Worm (Caenorhabditis elegans): ENCODE measurements around the gene C05A2.4.

C05A2.4 gene

DNA sequence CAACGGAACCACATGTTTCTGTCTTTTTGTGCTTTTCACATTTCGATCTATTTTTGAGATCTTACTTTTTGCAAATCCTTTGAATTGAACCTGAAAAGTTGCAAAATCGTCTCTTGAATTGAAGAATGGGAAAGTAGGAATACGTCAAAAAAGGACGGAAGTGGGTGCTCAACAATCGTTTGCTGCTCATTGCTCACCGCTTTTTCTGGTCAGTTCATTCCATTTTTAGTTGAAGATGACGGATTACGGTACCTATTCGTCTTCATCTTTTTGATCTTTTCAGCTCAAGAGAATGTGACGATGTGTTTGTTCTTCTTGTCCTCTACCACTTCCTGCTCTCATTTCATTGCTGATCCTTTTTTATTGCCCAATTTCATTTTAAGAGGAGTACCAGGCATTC lies at the start of gene C05A2.4:
TSS of gene C05A2.4 (plus strand) at position 301 of the 400 bp plus-strand sequence.
- no peak for TF ChIP-seq unc-62 (GFP tag; optimal IDR thresholded peaks at IDR 0.05)

- no peak for TF ChIP-seq unc-62 (GFP tag; optimal IDR thresholded peaks at IDR 0.05)
Observed at ce11 chrV:10647043-10647611, 48.2 kb upstream of the C05A2.4 start, which contains the start of the genes C32C4.3 and C32C4.16. Gene C32C4.3, minus strand, starts transcription at chrV:10647143. Gene C32C4.16, plus strand, starts transcription at chrV:10647561.

DNA sequence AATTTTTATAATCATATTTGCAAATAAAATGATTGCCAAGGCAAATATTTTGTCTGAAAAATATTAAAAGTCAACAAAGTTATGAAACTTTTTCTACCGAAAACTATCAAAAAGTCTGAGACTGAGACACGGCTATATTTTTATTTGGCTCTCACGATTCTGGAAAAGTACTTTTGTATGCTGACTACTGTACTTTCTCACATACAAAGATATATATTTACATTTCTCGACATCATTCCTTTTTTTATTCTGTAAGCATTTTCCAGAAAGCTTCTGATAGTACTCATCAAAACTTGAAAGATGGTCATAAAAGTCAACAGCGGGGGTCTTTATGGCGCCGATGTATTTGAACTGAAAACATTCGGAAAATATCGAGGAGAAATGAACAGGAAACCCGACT lies 47.1 kb upstream of the C05A2.4 start, which contains the start of gene aqp-6:
TSS of gene aqp-6 (plus strand) at position 301 of the 400 bp plus-strand sequence.
- TF ChIP-seq unc-62 (GFP tag; optimal IDR thresholded peaks at IDR 0.05) = no peak

ce11 chrV:10654165-10654564 lies 41.1 kb upstream of the C05A2.4 start, which contains the start of gene ugt-35:
Gene ugt-35, minus strand, starts transcription at chrV:10654265.
- TF ChIP-seq unc-62 (GFP tag; optimal IDR thresholded peaks at IDR 0.05) = no peak

ce11 chrV:10656958-10657357 lies 38.3 kb upstream of the C05A2.4 start, which contains the start of gene ugt-34:
Gene ugt-34, minus strand, starts transcription at chrV:10656978.
- no peak for TF ChIP-seq unc-62 (GFP tag; optimal IDR thresholded peaks at IDR 0.05)

DNA sequence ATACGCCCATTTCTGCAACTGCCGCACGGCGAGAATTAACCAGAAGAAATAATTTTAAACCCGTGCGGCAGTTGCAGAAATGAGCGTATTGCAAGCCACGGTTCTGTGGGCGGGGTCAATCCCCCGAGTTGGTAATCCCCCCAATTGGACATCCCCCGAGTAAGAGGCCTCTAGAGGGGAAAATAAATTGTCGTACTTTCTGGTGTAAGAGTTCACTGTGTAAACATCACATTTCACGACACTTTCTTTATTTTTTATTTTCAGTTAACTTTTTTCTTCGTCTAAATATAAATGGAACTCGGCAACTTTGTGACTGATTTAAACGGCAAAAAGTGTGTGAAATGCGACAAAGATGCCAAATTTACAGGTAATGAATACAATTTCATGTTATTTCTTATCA lies 37.3 kb upstream of the C05A2.4 start, which contains the start of gene tut-2:
TSS of gene tut-2 (plus strand) at position 277 of the 400 bp plus-strand sequence.
- no peak for TF ChIP-seq unc-62 (GFP tag; optimal IDR thresholded peaks at IDR 0.05)

- TF ChIP-seq unc-62 (GFP tag; optimal IDR thresholded peaks at IDR 0.05) = no peak
Observed at ce11 chrV:10659343-10659742, 35.9 kb upstream of the C05A2.4 start.

DNA sequence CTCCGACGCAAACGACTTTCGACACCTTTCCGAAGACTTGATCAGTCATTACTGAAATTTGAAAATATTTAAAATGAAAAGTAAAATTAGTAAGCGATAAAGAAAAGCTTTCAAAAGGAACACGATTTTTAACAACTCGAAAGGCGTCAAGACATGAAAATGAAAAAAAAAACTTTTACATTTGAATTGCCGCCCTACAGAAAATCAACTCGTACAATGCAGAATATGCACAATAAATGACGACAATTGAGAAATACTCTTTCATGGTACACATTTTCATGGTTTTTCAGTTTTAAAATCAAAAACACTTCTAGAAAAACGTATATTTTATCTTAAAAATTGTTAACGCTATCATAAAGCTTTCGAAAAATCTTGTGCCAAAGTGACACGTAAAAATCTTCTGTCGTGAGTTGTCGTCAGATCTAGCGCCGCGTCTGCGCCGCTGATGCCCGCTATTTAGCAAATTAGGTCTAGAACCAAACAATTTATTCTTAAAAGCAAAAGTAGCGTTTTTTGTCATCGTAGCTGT lies 33.8 kb upstream of the C05A2.4 start, which contains the start of gene sqv-4:
TSS of gene sqv-4 (minus strand) at position 51 of the 529 bp plus-strand sequence.
- no peak for TF ChIP-seq unc-62 (GFP tag; optimal IDR thresholded peaks at IDR 0.05)

DNA sequence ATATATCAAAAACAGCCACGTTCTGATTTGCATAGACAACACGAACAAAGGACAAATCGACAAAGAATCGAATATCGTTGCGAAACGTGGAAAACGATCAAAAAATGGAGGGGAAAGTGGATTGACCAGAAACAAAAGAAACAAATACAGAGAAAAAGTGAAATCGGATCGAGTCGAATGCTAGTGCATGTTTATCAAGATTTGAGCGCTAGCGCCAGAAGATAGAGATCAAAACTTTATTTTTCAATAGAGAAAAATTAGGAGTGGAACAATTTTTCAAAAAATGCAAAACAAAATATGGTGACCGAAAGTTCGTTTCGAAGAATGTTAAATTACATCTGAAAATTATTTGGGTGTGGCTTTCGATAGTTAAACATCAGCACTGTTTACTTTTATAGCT lies 33.3 kb upstream of the C05A2.4 start:
- no peak for TF ChIP-seq unc-62 (GFP tag; optimal IDR thresholded peaks at IDR 0.05)

DNA sequence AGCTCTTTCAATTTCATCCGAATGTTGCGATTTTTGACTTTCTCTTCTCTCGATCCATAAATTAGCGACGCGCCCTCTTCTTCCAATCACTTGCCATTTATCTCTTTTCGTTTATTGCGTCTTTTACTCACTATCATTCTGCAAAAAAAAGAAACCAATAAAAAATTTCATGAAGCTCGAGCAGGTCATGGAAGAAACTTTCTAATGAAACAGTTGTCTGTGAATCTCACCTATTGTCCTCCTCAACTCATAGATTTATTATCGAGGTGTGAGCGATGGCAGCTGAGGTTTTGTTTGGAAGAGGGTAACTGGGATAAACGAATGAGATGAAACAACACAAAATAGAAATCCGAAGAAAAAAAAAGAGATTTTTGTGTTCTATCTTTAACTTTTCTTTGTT lies 31.0 kb upstream of the C05A2.4 start:
- TF ChIP-seq unc-62 (GFP tag; optimal IDR thresholded peaks at IDR 0.05) = no peak

DNA sequence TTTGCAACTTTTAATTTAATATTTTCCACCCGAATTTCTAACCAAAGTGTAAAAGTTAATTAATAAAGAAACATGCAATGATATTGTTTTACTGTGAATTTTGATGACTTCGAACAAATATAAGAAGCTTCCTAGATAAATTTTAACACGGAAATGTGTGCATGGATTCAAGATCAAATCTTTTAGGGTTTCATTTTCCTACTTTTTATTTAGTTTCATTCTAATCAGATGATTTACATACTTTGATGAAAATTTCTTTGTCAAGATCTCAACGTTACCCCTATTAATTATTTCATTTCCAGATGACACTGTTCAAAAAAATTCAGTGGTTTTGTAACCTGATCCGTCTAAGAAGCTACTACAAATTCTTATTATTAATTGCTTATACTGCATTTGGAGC lies 28.0 kb upstream of the C05A2.4 start, which contains the start of gene twk-12:
TSS of gene twk-12 (plus strand) at position 301 of the 400 bp plus-strand sequence.
- no peak for TF ChIP-seq unc-62 (GFP tag; optimal IDR thresholded peaks at IDR 0.05)

DNA sequence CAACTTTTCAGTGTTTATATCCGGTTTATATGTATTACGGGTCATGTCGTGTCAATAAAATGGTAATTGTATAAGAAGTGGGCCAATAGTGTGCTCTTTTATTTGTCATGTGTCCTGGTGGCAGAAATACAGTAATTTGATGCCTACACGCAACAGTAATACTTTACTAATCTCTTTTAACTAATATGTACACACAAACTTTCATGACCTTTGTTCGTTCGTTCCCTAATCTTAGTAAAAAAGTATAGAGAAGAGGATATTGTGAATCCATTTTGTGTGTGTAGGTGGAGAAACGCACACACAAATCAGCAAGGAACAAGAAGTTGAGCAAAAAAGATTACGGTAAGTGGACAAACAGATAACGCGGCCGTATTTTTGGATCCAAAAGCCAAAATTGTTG lies 24.5 kb upstream of the C05A2.4 start:
- TF ChIP-seq unc-62 (GFP tag; optimal IDR thresholded peaks at IDR 0.05) = no peak

- TF ChIP-seq unc-62 (GFP tag; optimal IDR thresholded peaks at IDR 0.05) = no peak
Observed at ce11 chrV:10671618-10672017, 23.7 kb upstream of the C05A2.4 start, which contains the start of gene ceh-22. Gene ceh-22, plus strand, starts transcription at chrV:10671918.

- no peak for TF ChIP-seq unc-62 (GFP tag; optimal IDR thresholded peaks at IDR 0.05)
Observed at ce11 chrV:10672601-10673000, 22.7 kb upstream of the C05A2.4 start.

- TF ChIP-seq unc-62 (GFP tag; optimal IDR thresholded peaks at IDR 0.05) = no peak
Observed at ce11 chrV:10675978-10676377, 19.3 kb upstream of the C05A2.4 start.

DNA sequence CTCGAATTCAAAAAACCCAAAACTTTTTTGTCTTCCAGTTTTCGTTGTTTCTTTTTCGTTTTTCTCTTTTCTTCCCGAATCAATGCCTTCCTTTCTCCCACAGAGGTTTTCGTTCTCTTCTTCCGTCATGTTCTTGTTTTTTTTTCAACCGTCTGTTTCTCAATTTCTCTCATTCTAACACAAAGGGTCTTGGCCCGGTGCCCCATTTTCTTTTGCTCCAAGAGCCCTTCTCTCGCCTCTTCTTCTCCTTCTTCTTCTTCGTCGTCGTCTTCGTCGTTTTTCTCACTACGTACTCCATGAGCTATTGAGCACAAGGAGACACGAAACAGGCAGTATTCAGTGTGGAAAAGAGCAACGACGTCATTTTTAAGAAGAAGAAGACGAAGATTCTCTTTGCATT lies 17.8 kb upstream of the C05A2.4 start:
- no peak for TF ChIP-seq unc-62 (GFP tag; optimal IDR thresholded peaks at IDR 0.05)

DNA sequence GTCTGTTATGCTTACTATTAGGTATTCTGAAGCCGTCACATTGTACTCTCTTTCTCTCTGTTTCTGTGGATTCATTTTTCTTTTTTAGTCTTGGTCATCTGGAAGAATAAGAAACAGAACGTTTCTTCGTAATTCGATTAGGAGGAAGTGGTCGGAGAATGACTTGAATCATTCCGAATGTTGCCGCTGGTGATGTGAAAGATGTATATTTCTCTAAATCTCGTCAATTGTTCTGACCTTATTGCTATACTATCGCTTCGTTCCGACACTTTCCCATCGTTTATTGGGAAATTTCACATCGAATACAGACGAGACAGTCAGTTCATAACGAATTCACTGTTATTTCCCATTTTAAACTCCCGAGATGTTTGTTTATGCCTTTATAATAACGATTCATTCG lies 16.2 kb upstream of the C05A2.4 start:
- TF ChIP-seq unc-62 (GFP tag; optimal IDR thresholded peaks at IDR 0.05) = no peak
